Worm (Caenorhabditis elegans): ENCODE data around the gene Y67A10A.11.

ce11 chrIV:14371639-14372038, 31.9 kb downstream of the Y67A10A.11 start:
- TF ChIP-seq scrt-1 (GFP tag; IDR thresholded peaks at IDR 0.05) (no peak), hmbx-1 (tag; optimal IDR thresholded peaks at IDR 0.05) (no peak), ceh-36 (tag; optimal IDR thresholded peaks at IDR 0.05) (no peak), ama-1 (optimal IDR thresholded peaks at IDR 0.05) (no peak), ceh-13 (GFP tag; optimal IDR thresholded peaks at IDR 0.05) (no peak), B0310.2 (tag; optimal IDR thresholded peaks at IDR 0.05) (no peak), F13C5.2 (tag; optimal IDR thresholded peaks at IDR 0.05) (no peak), tbx-11 (GFP tag; IDR thresholded peaks at IDR 0.05) (no peak)

Measured in whole organism, early embryonic.